Fruit fly (Drosophila melanogaster) whole organism, embryonic: ENCODE measurements around the gene DNAlig4.
A peak's percentile ranks its signal among the peaks of the same experiment; 100 is the strongest.

Source experiments
- Aef1 ChIP-seq: fragments of 200-800 bp; sonication (Bioruptor generic); IDR thresholded peaks from 3 replicates; pipeline ENCODE4 v1.3.6; 2022; ENCODE audit warnings: missing biosample characterization, missing genetic modification characterization
- CG10366 ChIP-seq: fragments of 200-800 bp; sonication (Bioruptor generic); IDR thresholded peaks from 2 replicates; pipeline ENCODE4 v1.3.6; 2022; ENCODE audit warnings: missing biosample characterization, missing genetic modification characterization
- CG10462 ChIP-seq: fragments of 200-800 bp; sonication (Bioruptor generic); optimal IDR thresholded peaks from 2 replicates; lab custom pipeline; 2016; ENCODE audit warnings: missing biosample characterization, missing genetic modification characterization
- CG11504 ChIP-seq: fragments of 200-800 bp; sonication (Bioruptor generic); optimal IDR thresholded peaks from 3 replicates; lab custom pipeline; 2019; ENCODE audit warnings: missing biosample characterization, mild to moderate bottlenecking, missing genetic modification characterization, moderate library complexity
- CG11723 ChIP-seq: fragments of 200-800 bp; sonication (Bioruptor generic); optimal IDR thresholded peaks from 2 replicates; lab custom pipeline; 2017; ENCODE audit warnings: missing biosample characterization, mild to moderate bottlenecking, missing genetic modification characterization
- CG13894 ChIP-seq: fragments of 200-800 bp; sonication (Bioruptor generic); optimal IDR thresholded peaks from 3 replicates; lab custom pipeline; 2018; ENCODE audit warnings: missing biosample characterization, mild to moderate bottlenecking, missing genetic modification characterization, moderate library complexity
- CG14050 ChIP-seq: fragments of 200-800 bp; sonication (Bioruptor generic); IDR thresholded peaks from 3 replicates; pipeline ENCODE4 v1.3.6; 2022; ENCODE audit warnings: missing biosample characterization, missing genetic modification characterization
- CG15601 ChIP-seq: fragments of 200-800 bp; sonication (Bioruptor generic); optimal IDR thresholded peaks from 3 replicates; lab custom pipeline; 2019; ENCODE audit warnings: missing biosample characterization, mild to moderate bottlenecking, missing genetic modification characterization, moderate library complexity
- CG16813 ChIP-seq: fragments of 200-800 bp; sonication (Bioruptor generic); IDR thresholded peaks from 3 replicates; pipeline ENCODE4 v1.3.6; 2022; ENCODE audit warnings: missing biosample characterization, missing genetic modification characterization; ENCODE audit not compliant: partially characterized antibody
- CG17361 ChIP-seq: fragments of 200-800 bp; sonication (Bioruptor generic); IDR thresholded peaks from 3 replicates; pipeline ENCODE4 v1.3.6; 2022; ENCODE audit warnings: missing biosample characterization, missing genetic modification characterization
- CG17568 ChIP-seq: fragments of 200-800 bp; sonication (Bioruptor generic); optimal IDR thresholded peaks from 2 replicates; lab custom pipeline; 2018; ENCODE audit warnings: missing biosample characterization, mild to moderate bottlenecking, missing genetic modification characterization, moderate library complexity
- CG18476 ChIP-seq: fragments of 200-800 bp; sonication (Bioruptor generic); optimal IDR thresholded peaks from 2 replicates; lab custom pipeline; 2016; ENCODE audit warnings: missing biosample characterization, mild to moderate bottlenecking, missing genetic modification characterization
- CG18599 ChIP-seq: fragments of 200-800 bp; sonication (Bioruptor generic); optimal IDR thresholded peaks from 3 replicates; lab custom pipeline; 2017; ENCODE audit warnings: missing biosample characterization, missing genetic modification characterization, mild to moderate bottlenecking, moderate library complexity, missing genetic modification reagents
- CG31224 ChIP-seq: fragments of 200-800 bp; sonication (Bioruptor generic); IDR thresholded peaks from 2 replicates; pipeline ENCODE4 v1.3.6; 2022; ENCODE audit warnings: missing biosample characterization, missing genetic modification characterization
- CG3281 ChIP-seq: fragments of 200-800 bp; sonication (Bioruptor generic); optimal IDR thresholded peaks from 3 replicates; lab custom pipeline; 2017; ENCODE audit warnings: missing biosample characterization, mild to moderate bottlenecking, missing genetic modification characterization
- CG3847 ChIP-seq: fragments of 200-800 bp; sonication (Bioruptor generic); IDR thresholded peaks from 2 replicates; pipeline ENCODE4 v1.3.6; 2022; ENCODE audit warnings: missing biosample characterization, missing genetic modification characterization
- CG9727 ChIP-seq: fragments of 200-800 bp; sonication (Bioruptor generic); optimal IDR thresholded peaks from 3 replicates; lab custom pipeline; 2017; ENCODE audit warnings: missing biosample characterization, mild to moderate bottlenecking, missing genetic modification characterization
- Dip2 ChIP-seq: fragments of 200-800 bp; sonication (Bioruptor generic); IDR thresholded peaks from 2 replicates; pipeline ENCODE4 v1.3.6; 2022; ENCODE audit warnings: missing biosample characterization, missing genetic modification characterization
- Dp ChIP-seq: fragments of 200-800 bp; sonication (Bioruptor generic); optimal IDR thresholded peaks from 2 replicates; lab custom pipeline; 2018; ENCODE audit warnings: missing biosample characterization, mild to moderate bottlenecking, missing genetic modification characterization, moderate library complexity
- Ets65A ChIP-seq: fragments of 200-800 bp; sonication (Bioruptor generic); peaks from one replicate; lab custom pipeline; 2016; ENCODE audit warnings: missing biosample characterization, missing genetic modification characterization
- Hand ChIP-seq: fragments of 200-800 bp; sonication (Bioruptor generic); optimal IDR thresholded peaks from 2 replicates; lab custom pipeline; 2017; ENCODE audit warnings: mild to moderate bottlenecking, missing biosample characterization, missing genetic modification reagents, missing genetic modification characterization
- Med ChIP-seq: fragments of 200-800 bp; sonication (Bioruptor generic); peaks from one replicate; lab custom pipeline; 2016; ENCODE audit warnings: missing biosample characterization, missing genetic modification characterization, mild to moderate bottlenecking, inconsistent platforms, moderate library complexity
- Meics ChIP-seq: fragments of 200-800 bp; sonication (Bioruptor generic); optimal IDR thresholded peaks from 2 replicates; lab custom pipeline; 2017; ENCODE audit warnings: missing biosample characterization, mild to moderate bottlenecking, missing genetic modification characterization
- Oaz ChIP-seq: fragments of 200-800 bp; sonication (Bioruptor generic); IDR thresholded peaks from 2 replicates; pipeline ENCODE4 v1.3.6; 2022; ENCODE audit warnings: missing biosample characterization, missing genetic modification characterization
- Oli ChIP-seq: fragments of 200-800 bp; sonication (Bioruptor generic); optimal IDR thresholded peaks from 2 replicates; lab custom pipeline; 2018; ENCODE audit warnings: missing biosample characterization, mild to moderate bottlenecking, missing genetic modification characterization, moderate library complexity
- PHDP ChIP-seq: fragments of 200-800 bp; sonication (Bioruptor generic); optimal IDR thresholded peaks from 3 replicates; lab custom pipeline; 2018; ENCODE audit warnings: missing biosample characterization, mild to moderate bottlenecking, missing genetic modification characterization, moderate library complexity
- Poxn ChIP-seq: fragments of 200-800 bp; sonication (Bioruptor generic); IDR thresholded peaks from 2 replicates; pipeline ENCODE4 v1.3.6; 2022; ENCODE audit warnings: missing biosample characterization, missing genetic modification characterization
- Sox102F ChIP-seq: fragments of 200-800 bp; sonication (Bioruptor generic); optimal IDR thresholded peaks from 2 replicates; lab custom pipeline; 2018; ENCODE audit warnings: missing biosample characterization, mild to moderate bottlenecking, missing genetic modification characterization, moderate library complexity
- Tbp ChIP-seq: fragments of >200 bp; optimal IDR thresholded peaks from 2 replicates; lab custom pipeline; 2018; ENCODE audit warnings: missing biosample characterization, missing genetic modification characterization
- Vsx1 ChIP-seq: fragments of 200-800 bp; sonication (Bioruptor generic); optimal IDR thresholded peaks from 2 replicates; lab custom pipeline; 2017; ENCODE audit warnings: missing biosample characterization, mild to moderate bottlenecking, missing genetic modification characterization, missing genetic modification reagents
- abd-A ChIP-seq: fragments of 200-800 bp; sonication (Bioruptor generic); optimal IDR thresholded peaks from 3 replicates; lab custom pipeline; 2019; ENCODE audit warnings: missing biosample characterization, mild to moderate bottlenecking, missing genetic modification characterization, moderate library complexity
- ara ChIP-seq: fragments of 200-800 bp; sonication (Bioruptor generic); IDR thresholded peaks from 2 replicates; pipeline ENCODE4 v1.3.6; 2022; ENCODE audit warnings: missing biosample characterization, missing genetic modification characterization
- az2 ChIP-seq: fragments of 200-800 bp; sonication (Bioruptor generic); optimal IDR thresholded peaks from 3 replicates; lab custom pipeline; 2016; ENCODE audit warnings: missing biosample characterization, missing genetic modification characterization
- ci ChIP-seq: fragments of 200-800 bp; sonication (Bioruptor generic); IDR thresholded peaks from 3 replicates; pipeline ENCODE4 v1.3.6; 2022; ENCODE audit warnings: missing biosample characterization, missing genetic modification characterization
- eyg ChIP-seq: fragments of 200-800 bp; sonication (Bioruptor generic); optimal IDR thresholded peaks from 3 replicates; lab custom pipeline; 2016; ENCODE audit warnings: missing biosample characterization, missing genetic modification characterization
- fd96Cb ChIP-seq: fragments of 200-800 bp; sonication (Bioruptor generic); optimal IDR thresholded peaks from 2 replicates; lab custom pipeline; 2018; ENCODE audit warnings: missing biosample characterization, mild to moderate bottlenecking, missing genetic modification characterization, moderate library complexity
- fu2 ChIP-seq: fragments of 200-800 bp; sonication (Bioruptor generic); optimal IDR thresholded peaks from 2 replicates; lab custom pipeline; 2016; ENCODE audit warnings: missing biosample characterization, missing genetic modification characterization
- gro ChIP-seq: fragments of 200-800 bp; sonication (Bioruptor generic); optimal IDR thresholded peaks from 2 replicates; lab custom pipeline; 2016; ENCODE audit warnings: missing biosample characterization, missing genetic modification characterization
- gt ChIP-seq: fragments of 200-800 bp; sonication (Bioruptor generic); IDR thresholded peaks from 2 replicates; pipeline ENCODE4 v1.3.6; 2022; ENCODE audit warnings: missing biosample characterization, missing genetic modification characterization
- hbn ChIP-seq: fragments of 200-800 bp; sonication (Bioruptor generic); IDR thresholded peaks from 2 replicates; pipeline ENCODE4 v1.3.6; 2022; ENCODE audit warnings: missing biosample characterization, missing genetic modification characterization; ENCODE audit not compliant: partially characterized antibody
- insv ChIP-seq, 2 experiments: fragments of 200-800 bp; sonication (Bioruptor generic); optimal IDR thresholded peaks; 3 replicates each; lab custom pipeline; 2016 to 2018; ENCODE audit warnings: missing biosample characterization in 2 of 2, missing genetic modification characterization in 2 of 2
- lab ChIP-seq: fragments of 200-800 bp; sonication (Bioruptor generic); optimal IDR thresholded peaks from 3 replicates; lab custom pipeline; 2017; ENCODE audit warnings: missing biosample characterization, missing genetic modification characterization, mild to moderate bottlenecking, moderate library complexity, missing genetic modification reagents
- maf-S ChIP-seq: fragments of 200-800 bp; sonication (Bioruptor generic); optimal IDR thresholded peaks from 2 replicates; lab custom pipeline; 2016; ENCODE audit warnings: missing biosample characterization, missing genetic modification characterization
- nau ChIP-seq: fragments of 200-800 bp; sonication (Bioruptor generic); optimal IDR thresholded peaks from 3 replicates; lab custom pipeline; 2017; ENCODE audit warnings: missing biosample characterization, mild to moderate bottlenecking, missing genetic modification characterization, missing genetic modification reagents
- pho ChIP-seq: fragments of 200-800 bp; sonication (Bioruptor generic); optimal IDR thresholded peaks from 2 replicates; lab custom pipeline; 2016; ENCODE audit warnings: missing biosample characterization, missing genetic modification characterization
- prd ChIP-seq, 3 experiments: fragments of >200 bp in 2 of 3; fragments of 200-800 bp in 1 of 3; sonication (Bioruptor generic) in 1 of 3; optimal IDR thresholded peaks in 2 of 3; IDR thresholded peaks in 1 of 3; 2 replicates in 2 of 3; 3 replicates in 1 of 3; pipeline versions ENCODE4 v1.3.6 to Lab custom; 2017 to 2022; ENCODE audit warnings: missing biosample characterization in 1 of 3, missing genetic modification characterization in 1 of 3
- psq ChIP-seq: fragments of 200-800 bp; sonication (Bioruptor generic); optimal IDR thresholded peaks from 2 replicates; lab custom pipeline; 2017; ENCODE audit warnings: missing biosample characterization, missing genetic modification characterization
- sc ChIP-seq, 3 experiments: fragments of >200 bp in 2 of 3; fragments of 200-800 bp in 1 of 3; sonication (Bioruptor generic) in 1 of 3; optimal IDR thresholded peaks; 2 replicates in 2 of 3; 3 replicates in 1 of 3; lab custom pipeline; 2017; ENCODE audit warnings: mild to moderate bottlenecking in 1 of 3, missing biosample characterization in 1 of 3, missing genetic modification characterization in 1 of 3, missing genetic modification reagents in 1 of 3
- slbo ChIP-seq: fragments of 200-800 bp; sonication (Bioruptor generic); IDR thresholded peaks from 2 replicates; pipeline ENCODE4 v1.3.6; 2022; ENCODE audit warnings: missing biosample characterization, missing genetic modification characterization
- vnd ChIP-seq: fragments of 200-800 bp; sonication (Bioruptor generic); IDR thresholded peaks from 3 replicates; pipeline ENCODE4 v1.3.6; 2022; ENCODE audit warnings: missing biosample characterization, missing genetic modification characterization; ENCODE audit not compliant: partially characterized antibody
- wdn ChIP-seq: fragments of 200-800 bp; sonication (Bioruptor generic); IDR thresholded peaks from 2 replicates; pipeline ENCODE4 v1.3.6; 2022; ENCODE audit warnings: missing biosample characterization, missing genetic modification characterization

Gene DNAlig4

DNA sequence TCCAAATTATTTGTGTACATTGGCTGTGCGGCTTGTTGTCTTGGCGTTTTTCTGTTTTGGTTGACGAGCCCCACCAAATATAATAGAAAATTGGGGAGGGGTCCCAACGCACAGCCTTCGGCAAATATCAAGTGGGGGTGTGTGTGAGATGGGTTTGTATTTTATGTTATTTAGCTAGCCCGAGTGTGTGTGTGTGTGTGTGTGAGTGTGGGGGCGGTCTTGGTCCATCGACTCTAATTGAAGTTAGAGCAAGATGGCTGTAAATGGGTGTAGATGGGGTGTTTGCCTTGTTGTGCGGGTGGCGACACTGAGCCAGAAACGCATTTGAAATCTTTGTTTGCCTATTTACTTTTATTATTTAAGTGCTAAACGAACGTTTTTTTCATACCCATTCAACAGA, 35.0 kb downstream of the DNAlig4 start (continued):
- no peak for TF ChIP-seq CG3847
- TF ChIP-seq ara (GFP tag; lab: Robert Waterston, UW) = no peak
- peak; percentile 23 for TF ChIP-seq CG3281 (GFP tag; lab: Kevin White, UChicago)
- no peak for TF ChIP-seq PHDP
- peak; percentile 54 for TF ChIP-seq CG13894 (tag; lab: Kevin White, UChicago)
- no peak for TF ChIP-seq Poxn (GFP tag; lab: Robert Waterston, UW)
- TF ChIP-seq ci (GFP tag; lab: Robert Waterston, UW) = peak; percentile 15; the same call in 1 of the 3 replicates
- no peak for TF ChIP-seq Sox102F
- TF ChIP-seq pho (GFP tag; lab: Kevin White, UChicago) = no peak
- no peak for TF ChIP-seq Dp (GFP tag; lab: Kevin White, UChicago)
- no peak for TF ChIP-seq sc (optimal IDR thresholded peaks at IDR 0.05; lab: Kevin White, UChicago)
- TF ChIP-seq sc (GFP tag; optimal IDR thresholded peaks at IDR 0.05; lab: Kevin White, UChicago) = no peak
- TF ChIP-seq CG9727 (GFP tag; lab: Kevin White, UChicago) = no peak
- no peak for TF ChIP-seq az2
- TF ChIP-seq Oaz (GFP tag; lab: Robert Waterston, UW) = no peak
- peak; percentile 71 for TF ChIP-seq Med (GFP tag; lab: Kevin White, UChicago)
- no peak for TF ChIP-seq Meics (GFP tag; lab: Kevin White, UChicago)
- TF ChIP-seq gro (GFP tag; lab: Kevin White, UChicago) = no peak
- no peak for TF ChIP-seq Oli (tag; lab: Kevin White, UChicago)
- TF ChIP-seq CG17568 = no peak
- TF ChIP-seq vnd (GFP tag; lab: Robert Waterston, UW) = no peak
- no peak for TF ChIP-seq wdn (GFP tag; lab: Robert Waterston, UW)
- TF ChIP-seq lab = peak; percentile 36
- TF ChIP-seq Aef1 (GFP tag; lab: Robert Waterston, UW) = no peak
- no peak for TF ChIP-seq nau (GFP tag; lab: Kevin White, UChicago)
- no peak for TF ChIP-seq CG11504 (tag; lab: Kevin White, UChicago)
- TF ChIP-seq CG14050 (GFP tag; lab: Robert Waterston, UW) = no peak
- no peak for TF ChIP-seq CG18476 (GFP tag; lab: Kevin White, UChicago)
- TF ChIP-seq CG10366 = no peak
- no peak for TF ChIP-seq insv (GFP tag; optimal IDR thresholded peaks at IDR 0.05; lab: Kevin White, UChicago)
- no peak for TF ChIP-seq CG17361 (GFP tag; lab: Robert Waterston, UW)
- TF ChIP-seq fu2 (GFP tag; lab: Kevin White, UChicago) = no peak
- TF ChIP-seq Vsx1 = no peak
- no peak for TF ChIP-seq CG18599 (GFP tag; lab: Kevin White, UChicago)
- no peak for TF ChIP-seq CG16813 (GFP tag; lab: Robert Waterston, UW)
- TF ChIP-seq CG10462 (GFP tag; lab: Kevin White, UChicago) = no peak
- no peak for TF ChIP-seq prd (optimal IDR thresholded peaks at IDR 0.05; lab: Kevin White, UChicago)
- no peak for TF ChIP-seq prd (GFP tag; IDR thresholded peaks at IDR 0.05; lab: Robert Waterston, UW)
- TF ChIP-seq eyg (GFP tag; lab: Kevin White, UChicago) = no peak
- no peak for TF ChIP-seq fd96Cb (tag; lab: Kevin White, UChicago)
- no peak for TF ChIP-seq psq (GFP tag; lab: Kevin White, UChicago)
- TF ChIP-seq Hand (GFP tag; lab: Kevin White, UChicago) = no peak
- TF ChIP-seq hbn = no peak
- no peak for TF ChIP-seq Ets65A (GFP tag; lab: Kevin White, UChicago)
- TF ChIP-seq slbo (GFP tag; lab: Robert Waterston, UW) = no peak
- TF ChIP-seq Dip2 (GFP tag; lab: Robert Waterston, UW) = no peak
- no peak for TF ChIP-seq maf-S (GFP tag; lab: Kevin White, UChicago)
- TF ChIP-seq CG15601 (tag; lab: Kevin White, UChicago) = peak; percentile 25
- TF ChIP-seq Tbp (GFP tag; lab: Kevin White, UChicago) = no peak
- peak; percentile 37 for TF ChIP-seq abd-A (tag; lab: Kevin White, UChicago)
- no peak for TF ChIP-seq CG31224 (GFP tag; lab: Robert Waterston, UW)
- TF ChIP-seq gt (GFP tag; lab: Robert Waterston, UW) = no peak
- TF ChIP-seq CG11723 (GFP tag; lab: Kevin White, UChicago) = no peak
